Worm (Caenorhabditis elegans) whole organism, L1 larva: Measurements from ENCODE around the gene srx-54.

ENCODE experiments used
- C34B4.2 ChIP-seq: sonication (generic microtip); optimal IDR thresholded peaks from 2 replicates; lab custom pipeline; 2017; ENCODE audit warnings: mild to moderate bottlenecking, missing genetic modification characterization, missing compliant biosample characterization
- F16B12.6 ChIP-seq: fragments of 150-350 bp; optimal IDR thresholded peaks from 2 replicates; lab custom pipeline; 2014; ENCODE audit warnings: missing biosample characterization, missing genetic modification characterization
- Y116A8C.19 ChIP-seq: sonication (generic microtip); optimal IDR thresholded peaks from 2 replicates; lab custom pipeline; 2016; ENCODE audit warnings: missing compliant biosample characterization, missing genetic modification characterization, borderline replicate concordance
- aly-2 ChIP-seq: fragments of 150-350 bp; optimal IDR thresholded peaks from 2 replicates; lab custom pipeline; 2014; ENCODE audit warnings: missing biosample characterization, missing genetic modification characterization
- ama-1 ChIP-seq: fragments of 150-350 bp; optimal IDR thresholded peaks from 2 replicates; lab custom pipeline; 2014
- ceh-63 ChIP-seq: fragments of 200-800 bp; sonication (Bioruptor generic); optimal IDR thresholded peaks from 2 replicates; lab custom pipeline; 2018; ENCODE audit warnings: mild to moderate bottlenecking, missing genetic modification characterization, missing compliant biosample characterization
- ceh-8 ChIP-seq: fragments of 200-800 bp; sonication (Bioruptor generic); optimal IDR thresholded peaks from 2 replicates; lab custom pipeline; 2018; ENCODE audit warnings: mild to moderate bottlenecking, missing genetic modification characterization, moderate library complexity, missing compliant biosample characterization
- ces-1 ChIP-seq: fragments of 150-350 bp; optimal IDR thresholded peaks from 2 replicates; lab custom pipeline; 2014; ENCODE audit warnings: missing biosample characterization, missing genetic modification reagents, missing genetic modification characterization
- dsc-1 ChIP-seq: sonication (generic microtip); optimal IDR thresholded peaks from 2 replicates; lab custom pipeline; 2016; ENCODE audit warnings: mild to moderate bottlenecking, missing genetic modification characterization, missing compliant biosample characterization
- efl-1 ChIP-seq, 4 experiments: fragments of 150-350 bp; optimal IDR thresholded peaks in 3 of 4; peaks in 1 of 4; 1 replicate in 1 of 4; 2 replicates in 3 of 4; lab custom pipeline; 2014; ENCODE audit warnings: missing biosample characterization in 2 of 4, missing genetic modification characterization in 2 of 4, missing genetic modification reagents in 2 of 4
- egl-13 ChIP-seq: sonication (generic microtip); optimal IDR thresholded peaks from 2 replicates; lab custom pipeline; 2016; ENCODE audit warnings: missing genotype, missing genetic modification reagents, missing genetic modification characterization, missing compliant biosample characterization
- elt-2 ChIP-seq: sonication (generic microtip); optimal IDR thresholded peaks from 2 replicates; lab custom pipeline; 2016; ENCODE audit warnings: missing genetic modification characterization, mild to moderate bottlenecking, inconsistent platforms, missing compliant biosample characterization, missing genetic modification reagents
- ets-5 ChIP-seq: fragments of 200-800 bp; sonication (Bioruptor generic); IDR thresholded peaks from 2 replicates; pipeline ENCODE4 v1.3.6; 2022; ENCODE audit warnings: missing genetic modification characterization, missing compliant biosample characterization
- grh-1 ChIP-seq: fragments of 200-800 bp; sonication (Bioruptor generic); IDR thresholded peaks from 2 replicates; pipeline ENCODE4 v1.3.6; 2022; ENCODE audit warnings: missing genetic modification reagents, missing genetic modification characterization, missing compliant biosample characterization
- hlh-17 ChIP-seq: fragments of 200-800 bp; sonication (Bioruptor generic); optimal IDR thresholded peaks from 2 replicates; lab custom pipeline; 2018; ENCODE audit warnings: missing genetic modification characterization, mild to moderate bottlenecking, missing compliant biosample characterization, moderate library complexity, borderline replicate concordance
- irx-1 ChIP-seq: sonication (generic microtip); optimal IDR thresholded peaks from 2 replicates; lab custom pipeline; 2016; ENCODE audit warnings: missing genetic modification characterization, missing compliant biosample characterization
- isw-1 ChIP-seq: fragments of 200-800 bp; sonication (Bioruptor generic); IDR thresholded peaks from 2 replicates; pipeline ENCODE4 v1.3.6; 2022; ENCODE audit warnings: missing genetic modification characterization, missing compliant biosample characterization
- jun-1 ChIP-seq: fragments of 150-350 bp; optimal IDR thresholded peaks from 2 replicates; lab custom pipeline; 2014; ENCODE audit warnings: missing biosample characterization, missing genetic modification reagents, missing genetic modification characterization
- lin-35 ChIP-seq, 2 experiments: fragments of 150-350 bp; optimal IDR thresholded peaks; 2 replicates each; lab custom pipeline; 2014; ENCODE audit warnings: missing biosample characterization in 2 of 2, missing genetic modification characterization in 2 of 2, missing genetic modification reagents in 2 of 2
- lin-39 ChIP-seq: fragments of 150-350 bp; optimal IDR thresholded peaks from 2 replicates; lab custom pipeline; 2014; ENCODE audit warnings: missing biosample characterization, missing genetic modification reagents, missing genetic modification characterization
- lsy-2 ChIP-seq, 2 experiments: fragments of 150-350 bp; optimal IDR thresholded peaks; 2 replicates each; lab custom pipeline; 2014; ENCODE audit warnings: missing biosample characterization in 2 of 2, missing genetic modification characterization in 2 of 2
- mab-9 ChIP-seq: fragments of 200-800 bp; sonication (Bioruptor generic); IDR thresholded peaks from 2 replicates; pipeline ENCODE4 v1.3.6; 2022; ENCODE audit warnings: missing genetic modification reagents, missing genetic modification characterization, missing compliant biosample characterization
- mdl-1 ChIP-seq, 2 experiments: fragments of 150-350 bp; optimal IDR thresholded peaks; 2 replicates each; lab custom pipeline; 2014 to 2017; ENCODE audit warnings: missing biosample characterization in 2 of 2, missing genetic modification characterization in 2 of 2, inconsistent platforms in 1 of 2
- mef-2 ChIP-seq: fragments of 150-350 bp; optimal IDR thresholded peaks from 2 replicates; lab custom pipeline; 2014; ENCODE audit warnings: missing biosample characterization, missing genetic modification characterization
- nhr-12 ChIP-seq: sonication (generic microtip); optimal IDR thresholded peaks from 2 replicates; lab custom pipeline; 2017; ENCODE audit warnings: missing biosample characterization, missing genetic modification characterization
- nhr-20 ChIP-seq: sonication (generic microtip); optimal IDR thresholded peaks from 2 replicates; lab custom pipeline; 2016; ENCODE audit warnings: mild to moderate bottlenecking, missing genetic modification characterization, missing compliant biosample characterization
- nhr-71 ChIP-seq: sonication (generic microtip); optimal IDR thresholded peaks from 2 replicates; lab custom pipeline; 2016; ENCODE audit warnings: mild to moderate bottlenecking, missing genetic modification characterization, moderate library complexity, missing compliant biosample characterization
- nhr-90 ChIP-seq: sonication (generic microtip); optimal IDR thresholded peaks from 2 replicates; lab custom pipeline; 2016; ENCODE audit warnings: mild to moderate bottlenecking, missing genetic modification characterization, missing compliant biosample characterization; ENCODE audit not compliant: poor library complexity
- pag-3 ChIP-seq: sonication (generic microtip); optimal IDR thresholded peaks from 2 replicates; lab custom pipeline; 2017; ENCODE audit warnings: missing genetic modification characterization, mild to moderate bottlenecking, missing compliant biosample characterization, antibody characterized with exemption, borderline replicate concordance; ENCODE audit not compliant: insufficient read depth
- pqm-1 ChIP-seq: sonication (generic microtip); optimal IDR thresholded peaks from 3 replicates; lab custom pipeline; 2017; ENCODE audit warnings: missing biosample characterization, missing genetic modification characterization
- rnt-1 ChIP-seq: sonication (generic microtip); optimal IDR thresholded peaks from 2 replicates; lab custom pipeline; 2016; ENCODE audit warnings: mild to moderate bottlenecking, missing genetic modification characterization, moderate library complexity, missing compliant biosample characterization
- skn-1 ChIP-seq: fragments of 150-350 bp; optimal IDR thresholded peaks from 2 replicates; lab custom pipeline; 2014; ENCODE audit warnings: missing biosample characterization, missing genetic modification characterization
- sox-4 ChIP-seq: sonication (generic microtip); optimal IDR thresholded peaks from 2 replicates; lab custom pipeline; 2016; ENCODE audit warnings: missing genetic modification characterization, missing compliant biosample characterization
- sup-37 ChIP-seq: fragments of 200-800 bp; sonication (Bioruptor generic); optimal IDR thresholded peaks from 2 replicates; lab custom pipeline; 2018; ENCODE audit warnings: mild to moderate bottlenecking, missing genetic modification characterization, missing compliant biosample characterization
- tbx-2 ChIP-seq: sonication (generic microtip); optimal IDR thresholded peaks from 2 replicates; lab custom pipeline; 2016; ENCODE audit warnings: missing genetic modification characterization, missing compliant biosample characterization
- tlp-1 ChIP-seq: fragments of 150-350 bp; optimal IDR thresholded peaks from 2 replicates; lab custom pipeline; 2014; ENCODE audit warnings: missing biosample characterization, missing genetic modification characterization
- unc-130 ChIP-seq: fragments of 150-350 bp; optimal IDR thresholded peaks from 2 replicates; lab custom pipeline; 2017; ENCODE audit warnings: missing biosample characterization, missing genetic modification characterization, inconsistent platforms
- unc-30 ChIP-seq: sonication (generic microtip); optimal IDR thresholded peaks from 2 replicates; lab custom pipeline; 2017; ENCODE audit warnings: missing biosample characterization, missing genetic modification characterization
- unc-62 ChIP-seq: fragments of 150-350 bp; optimal IDR thresholded peaks from 2 replicates; lab custom pipeline; 2014; ENCODE audit warnings: missing biosample characterization, missing genetic modification reagents, missing genetic modification characterization
- xbp-1 ChIP-seq: sonication (generic microtip); optimal IDR thresholded peaks from 2 replicates; lab custom pipeline; 2016; ENCODE audit warnings: missing genetic modification characterization, missing compliant biosample characterization
- zag-1 ChIP-seq: fragments of 150-350 bp; optimal IDR thresholded peaks from 2 replicates; lab custom pipeline; 2014; ENCODE audit warnings: missing biosample characterization, missing genetic modification characterization
- zip-4 ChIP-seq: fragments of 200-800 bp; sonication (Bioruptor generic); optimal IDR thresholded peaks from 2 replicates; lab custom pipeline; 2018; ENCODE audit warnings: mild to moderate bottlenecking, missing genetic modification characterization, moderate library complexity, missing compliant biosample characterization
- ztf-4 ChIP-seq: fragments of 150-350 bp; optimal IDR thresholded peaks from 2 replicates; lab custom pipeline; 2014; ENCODE audit warnings: missing biosample characterization, missing genetic modification characterization

The srx-54 gene

DNA sequence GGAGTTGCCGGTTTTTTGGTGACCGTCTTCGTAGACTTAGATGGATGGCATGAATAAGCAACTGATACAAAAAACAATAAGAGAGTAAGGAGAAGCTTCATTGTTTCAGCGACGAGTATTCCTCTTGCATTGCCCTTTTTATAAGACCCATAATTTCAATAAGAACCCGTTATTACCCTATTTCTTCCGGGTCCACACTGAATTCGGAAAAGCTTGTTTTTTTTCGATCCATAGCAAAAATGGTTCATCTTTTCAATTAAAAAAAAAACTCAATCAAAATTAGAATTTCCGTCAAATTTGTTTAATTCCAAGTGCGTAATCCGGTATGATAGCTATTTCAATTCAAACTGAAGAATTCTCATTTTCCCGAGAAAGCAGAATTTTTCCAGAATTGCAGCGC is 12.0 kb downstream of the srx-54 start, which contains the start of gene Y102A5C.40:
Gene Y102A5C.40, minus strand, starts transcription at position 101 of the 400 bp plus-strand sequence.
- TF ChIP-seq egl-13 (tag; lab: Kevin White, UChicago) (no peak), ces-1 (GFP tag; lab: Kevin White, UChicago) (no peak), irx-1 (tag; lab: Kevin White, UChicago) (no peak), pag-3 (tag; lab: Kevin White, UChicago) (no peak), elt-2 (no peak), grh-1 (GFP tag; lab: Robert Waterston, UW) (no peak), zag-1 (no peak), ceh-63 (GFP tag; lab: Kevin White, UChicago) (no peak), unc-30 (tag; lab: Kevin White, UChicago) (no peak), C34B4.2 (tag; lab: Kevin White, UChicago) (no peak), xbp-1 (tag; lab: Kevin White, UChicago) (no peak), F16B12.6 (tag; lab: Kevin White, UChicago) (no peak), sox-4 (no peak), Y116A8C.19 (tag; lab: Kevin White, UChicago) (no peak), rnt-1 (tag; lab: Kevin White, UChicago) (no peak), nhr-20 (tag; lab: Kevin White, UChicago) (no peak), zip-4 (GFP tag; lab: Kevin White, UChicago) (no peak), skn-1 (tag; lab: Kevin White, UChicago) (no peak), hlh-17 (GFP tag; lab: Kevin White, UChicago) (no peak)

- no peak for TF ChIP-seq nhr-71 (tag; lab: Kevin White, UChicago)
- no peak for TF ChIP-seq efl-1 (optimal IDR thresholded peaks at IDR 0.05; lab: Kevin White, UChicago)
- no peak for TF ChIP-seq efl-1 (GFP tag; optimal IDR thresholded peaks at IDR 0.05 in 1 of 2; lab: Kevin White, UChicago)
- no peak for TF ChIP-seq xbp-1 (tag; lab: Kevin White, UChicago)
- no peak for TF ChIP-seq jun-1 (tag; lab: Kevin White, UChicago)
- TF ChIP-seq mef-2 (tag; lab: Kevin White, UChicago), result no peak
- no peak for TF ChIP-seq ama-1 (lab: Kevin White, UChicago)
- no peak for TF ChIP-seq nhr-90 (tag; lab: Kevin White, UChicago)
- no peak for TF ChIP-seq ceh-63 (GFP tag; lab: Kevin White, UChicago)
- TF ChIP-seq egl-13 (tag; lab: Kevin White, UChicago), result no peak
- TF ChIP-seq isw-1 (GFP tag; lab: Robert Waterston, UW), result no peak
Measured at ce11 chrV:16987783-16988182, 12.8 kb downstream of the srx-54 start.

DNA sequence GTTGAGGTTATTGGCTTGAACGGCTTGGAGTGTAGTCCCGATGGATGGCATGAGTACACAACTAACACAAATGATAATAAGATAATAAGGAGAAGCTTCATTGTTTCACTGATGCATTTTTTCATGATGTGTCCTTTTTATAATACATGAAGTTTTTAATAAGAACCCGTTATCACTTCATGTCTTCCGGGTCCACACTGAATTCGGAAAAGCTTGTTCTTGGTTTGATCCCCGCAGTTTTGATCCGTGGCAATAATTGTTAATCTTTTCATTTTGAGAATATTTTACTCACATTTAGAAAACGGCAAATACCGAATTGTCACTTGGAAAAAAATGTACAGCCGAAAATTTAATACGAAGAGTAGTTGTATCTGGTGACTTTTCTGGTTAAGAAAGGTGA is 13.6 kb downstream of the srx-54 start, which contains the start of gene Y102A5C.27:
Gene Y102A5C.27, minus strand, starts transcription at position 101 of the 400 bp plus-strand sequence.
- TF ChIP-seq grh-1 (GFP tag; lab: Robert Waterston, UW), result no peak
- TF ChIP-seq ces-1 (GFP tag; lab: Kevin White, UChicago), result no peak
- TF ChIP-seq lin-35 (GFP tag; optimal IDR thresholded peaks at IDR 0.05; lab: Kevin White, UChicago), result no peak
- no peak for TF ChIP-seq aly-2 (tag; lab: Kevin White, UChicago)
- TF ChIP-seq tlp-1 (tag; lab: Kevin White, UChicago), result no peak
- no peak for TF ChIP-seq ceh-8 (GFP tag; lab: Kevin White, UChicago)
- no peak for TF ChIP-seq dsc-1 (tag; lab: Kevin White, UChicago)

- TF ChIP-seq unc-130 (tag; lab: Kevin White, UChicago) (no peak), jun-1 (tag; lab: Kevin White, UChicago) (no peak), unc-62 (GFP tag; lab: Kevin White, UChicago) (no peak), lin-39 (no peak), mdl-1 (tag; optimal IDR thresholded peaks at IDR 0.05; lab: Kevin White, UChicago) (no peak), mab-9 (GFP tag; lab: Robert Waterston, UW) (no peak), pqm-1 (tag; lab: Kevin White, UChicago) (no peak), ztf-4 (tag; lab: Kevin White, UChicago) (no peak), sup-37 (no peak), ets-5 (no peak), ama-1 (lab: Kevin White, UChicago) (no peak), lsy-2 (tag; optimal IDR thresholded peaks at IDR 0.05; lab: Kevin White, UChicago) (no peak), ceh-8 (GFP tag; lab: Kevin White, UChicago) (no peak), tbx-2 (tag; lab: Kevin White, UChicago) (no peak), nhr-71 (tag; lab: Kevin White, UChicago) (no peak), nhr-12 (tag; lab: Kevin White, UChicago) (no peak), tlp-1 (tag; lab: Kevin White, UChicago) (no peak)
- TF ChIP-seq, all 84 proteins: peak for 0
Measured at ce11 chrV:16991734-16992133, 16.7 kb downstream of the srx-54 start, which contains the start of gene srz-95. Gene srz-95 (plus strand): TSS chrV:16992034.
